Worm (Caenorhabditis elegans) whole organism, L4 larva: Measurements from ENCODE around the gene nlp-80.
A peak's percentile ranks its signal among the peaks of the same experiment; 100 is the strongest.

Experiments
- D1046.2 ChIP-seq: fragments of 200-800 bp; sonication (Bioruptor generic); IDR thresholded peaks from 2 replicates; pipeline ENCODE4 v1.3.6; 2022; ENCODE audit warnings: missing genetic modification characterization, missing compliant biosample characterization
- F26F4.8 ChIP-seq: fragments of 200-800 bp; sonication (Bioruptor generic); conservative IDR thresholded peaks from 2 replicates; pipeline ENCODE4 v1.3.6; 2022; ENCODE audit warnings: missing genetic modification characterization, missing compliant biosample characterization
- F37D6.2 ChIP-seq: sonication (generic microtip); optimal IDR thresholded peaks from 2 replicates; lab custom pipeline; 2016; ENCODE audit warnings: mild to moderate bottlenecking, missing genetic modification characterization, missing compliant biosample characterization
- F44E2.7 ChIP-seq: fragments of 200-800 bp; sonication (Bioruptor generic); IDR thresholded peaks from 2 replicates; pipeline ENCODE4 v2.1.2; 2022; ENCODE audit warnings: missing genetic modification characterization, missing compliant biosample characterization
- F49E8.2 ChIP-seq: sonication (generic microtip); optimal IDR thresholded peaks from 2 replicates; lab custom pipeline; 2016; ENCODE audit warnings: missing compliant biosample characterization, mild to moderate bottlenecking, missing genetic modification characterization, borderline replicate concordance
- T20F7.1 ChIP-seq: fragments of 200-800 bp; sonication (Bioruptor generic); optimal IDR thresholded peaks from 2 replicates; lab custom pipeline; 2018; ENCODE audit warnings: mild to moderate bottlenecking, missing genetic modification characterization, missing compliant biosample characterization
- ZK337.2 ChIP-seq: fragments of 200-800 bp; sonication (Bioruptor generic); IDR thresholded peaks from 2 replicates; pipeline ENCODE4 v1.3.6; 2022; ENCODE audit warnings: missing genetic modification reagents, missing genetic modification characterization, missing compliant biosample characterization
- aly-2 ChIP-seq: sonication (generic microtip); optimal IDR thresholded peaks from 2 replicates; lab custom pipeline; 2018; ENCODE audit warnings: missing biosample characterization, missing genetic modification characterization
- ceh-28 ChIP-seq: fragments of 150-350 bp; optimal IDR thresholded peaks from 2 replicates; lab custom pipeline; 2014; ENCODE audit warnings: missing biosample characterization, missing genetic modification reagents, missing genetic modification characterization
- ceh-32 ChIP-seq: sonication (generic microtip); optimal IDR thresholded peaks from 2 replicates; lab custom pipeline; 2016; ENCODE audit warnings: mild to moderate bottlenecking, missing genetic modification characterization, missing compliant biosample characterization; ENCODE audit not compliant: poor library complexity
- ceh-82 ChIP-seq: sonication (generic microtip); optimal IDR thresholded peaks from 2 replicates; lab custom pipeline; 2017; ENCODE audit warnings: missing biosample characterization, missing genetic modification characterization
- ces-1 ChIP-seq: fragments of 150-350 bp; sonication (generic microtip); optimal IDR thresholded peaks from 4 replicates; lab custom pipeline; 2014; ENCODE audit warnings: missing biosample characterization, missing genetic modification reagents, missing genetic modification characterization
- cey-2 ChIP-seq: sonication (generic microtip); optimal IDR thresholded peaks from 3 replicates; lab custom pipeline; 2017; ENCODE audit warnings: missing genetic modification characterization, mild to moderate bottlenecking, missing compliant biosample characterization, antibody characterized with exemption, borderline replicate concordance; ENCODE audit not compliant: insufficient read depth
- daf-16 ChIP-seq, 3 experiments: sonication (generic microtip); optimal IDR thresholded peaks; 2 replicates each; lab custom pipeline; 2016 to 2017; ENCODE audit warnings: missing genetic modification characterization in 3 of 3, missing genetic modification reagents in 3 of 3, mild to moderate bottlenecking in 2 of 3, missing compliant biosample characterization in 2 of 3, missing biosample characterization in 1 of 3, moderate library complexity in 1 of 3
- dmd-6 ChIP-seq: fragments of 200-800 bp; sonication (Bioruptor generic); IDR thresholded peaks from 2 replicates; pipeline ENCODE4 v1.3.6; 2022; ENCODE audit warnings: missing genetic modification reagents, missing genetic modification characterization, missing compliant biosample characterization
- egl-27 ChIP-seq: sonication (generic microtip); optimal IDR thresholded peaks from 3 replicates; lab custom pipeline; 2017; ENCODE audit warnings: missing biosample characterization, missing genetic modification reagents, missing genetic modification characterization
- fkh-10 ChIP-seq: fragments of 150-350 bp; optimal IDR thresholded peaks from 2 replicates; lab custom pipeline; 2014; ENCODE audit warnings: missing biosample characterization, missing genetic modification reagents, missing genetic modification characterization
- hif-1 ChIP-seq, 2 experiments: sonication (generic microtip); optimal IDR thresholded peaks; 2 replicates each; lab custom pipeline; 2016 to 2017; ENCODE audit warnings: missing compliant biosample characterization in 2 of 2, missing genetic modification characterization in 2 of 2, missing genetic modification reagents in 2 of 2, missing genotype in 2 of 2, mild to moderate bottlenecking in 1 of 2
- hlh-11 ChIP-seq: fragments of 200-800 bp; sonication (Bioruptor generic); optimal IDR thresholded peaks from 2 replicates; lab custom pipeline; 2018; ENCODE audit warnings: mild to moderate bottlenecking, missing genetic modification characterization, missing compliant biosample characterization
- hmg-1.1 ChIP-seq: fragments of 200-800 bp; sonication (Bioruptor generic); IDR thresholded peaks from 2 replicates; pipeline ENCODE4 v1.3.6; 2022; ENCODE audit warnings: missing genetic modification reagents, missing genetic modification characterization, missing compliant biosample characterization
- lin-15B ChIP-seq: fragments of 150-350 bp; sonication (generic microtip); optimal IDR thresholded peaks from 3 replicates; lab custom pipeline; 2014; ENCODE audit warnings: missing biosample characterization, missing genetic modification characterization
- lin-29 ChIP-seq: fragments of 200-800 bp; sonication (Bioruptor generic); IDR thresholded peaks from 2 replicates; pipeline ENCODE4 v1.3.6; 2022; ENCODE audit warnings: missing genetic modification reagents, missing genetic modification characterization, missing compliant biosample characterization
- lsy-2 ChIP-seq, 2 experiments: fragments of 150-350 bp in 1 of 2; sonication (generic microtip) in 1 of 2; optimal IDR thresholded peaks; 2 replicates each; lab custom pipeline; 2014 to 2017; ENCODE audit warnings: missing biosample characterization in 2 of 2, missing genetic modification characterization in 2 of 2
- madf-5 ChIP-seq, 2 experiments: fragments of 200-800 bp; sonication (Bioruptor generic); IDR thresholded peaks; 2 replicates each; pipeline ENCODE4 v1.3.6; 2022; ENCODE audit warnings: missing compliant biosample characterization in 2 of 2, missing genetic modification characterization in 2 of 2
- mep-1 ChIP-seq: fragments of 150-350 bp; sonication (generic microtip); optimal IDR thresholded peaks from 3 replicates; lab custom pipeline; 2014; ENCODE audit warnings: missing biosample characterization, missing genetic modification characterization
- mes-2 ChIP-seq: sonication (generic microtip); optimal IDR thresholded peaks from 2 replicates; lab custom pipeline; 2016; ENCODE audit warnings: missing genotype, mild to moderate bottlenecking, missing genetic modification characterization, missing compliant biosample characterization; ENCODE audit not compliant: poor library complexity, severe bottlenecking
- mxl-2 ChIP-seq: fragments of 200-800 bp; sonication (Bioruptor generic); conservative IDR thresholded peaks from 2 replicates; pipeline ENCODE4 v1.3.6; 2022; ENCODE audit warnings: missing genetic modification reagents, missing genetic modification characterization, missing compliant biosample characterization
- nhr-102 ChIP-seq: sonication (generic microtip); optimal IDR thresholded peaks from 2 replicates; lab custom pipeline; 2016; ENCODE audit warnings: mild to moderate bottlenecking, missing genetic modification characterization, moderate library complexity, missing compliant biosample characterization
- nhr-111 ChIP-seq: fragments of 200-800 bp; sonication (Bioruptor generic); optimal IDR thresholded peaks from 2 replicates; lab custom pipeline; 2018; ENCODE audit warnings: mild to moderate bottlenecking, missing genetic modification characterization, missing compliant biosample characterization
- nhr-42 ChIP-seq: fragments of 200-800 bp; sonication (Bioruptor generic); IDR thresholded peaks from 2 replicates; pipeline ENCODE4 v1.3.6; 2022; ENCODE audit warnings: missing genetic modification characterization, missing compliant biosample characterization
- nhr-76 ChIP-seq: fragments of 150-350 bp; optimal IDR thresholded peaks from 2 replicates; lab custom pipeline; 2014; ENCODE audit warnings: missing biosample characterization, missing genetic modification characterization
- pha-4 ChIP-seq, 2 experiments: fragments of 150-350 bp in 1 of 2; fragments of 200-800 bp in 1 of 2; sonication (Bioruptor generic) in 1 of 2; IDR thresholded peaks in 1 of 2; optimal IDR thresholded peaks in 1 of 2; 2 replicates each; pipeline versions ENCODE4 v1.3.6 to Lab custom; 2014 to 2022; ENCODE audit warnings: missing genetic modification characterization in 2 of 2, missing genetic modification reagents in 2 of 2, missing biosample characterization in 1 of 2, missing compliant biosample characterization in 1 of 2
- rbr-2 ChIP-seq: sonication (generic microtip); optimal IDR thresholded peaks from 2 replicates; lab custom pipeline; 2016; ENCODE audit warnings: missing genotype, missing genetic modification characterization, missing compliant biosample characterization
- saeg-2 ChIP-seq: fragments of 200-800 bp; sonication (Bioruptor generic); IDR thresholded peaks from 2 replicates; pipeline ENCODE4 v1.3.6; 2022; ENCODE audit warnings: missing genetic modification reagents, missing genetic modification characterization, missing compliant biosample characterization
- sdz-12 ChIP-seq: fragments of 200-800 bp; sonication (Bioruptor generic); optimal IDR thresholded peaks from 2 replicates; lab custom pipeline; 2018; ENCODE audit warnings: mild to moderate bottlenecking, missing genetic modification characterization, missing compliant biosample characterization
- skn-1 ChIP-seq: fragments of 150-350 bp; optimal IDR thresholded peaks from 2 replicates; lab custom pipeline; 2014; ENCODE audit warnings: missing biosample characterization, missing genetic modification characterization
- spr-1 ChIP-seq: sonication (generic microtip); optimal IDR thresholded peaks from 2 replicates; lab custom pipeline; 2016; ENCODE audit warnings: mild to moderate bottlenecking, missing genetic modification characterization, missing compliant biosample characterization
- tag-97 ChIP-seq: fragments of 200-800 bp; sonication (Bioruptor generic); IDR thresholded peaks from 2 replicates; pipeline ENCODE4 v1.3.6; 2022; ENCODE audit warnings: missing genetic modification characterization, missing compliant biosample characterization
- unc-130 ChIP-seq: sonication (generic microtip); optimal IDR thresholded peaks from 2 replicates; lab custom pipeline; 2016; ENCODE audit warnings: missing genetic modification reagents, missing genetic modification characterization, missing compliant biosample characterization
- unc-39 ChIP-seq: sonication (generic microtip); optimal IDR thresholded peaks from 2 replicates; lab custom pipeline; 2017; ENCODE audit warnings: missing biosample characterization, missing genetic modification characterization
- vab-7 ChIP-seq: fragments of 200-800 bp; sonication (Bioruptor generic); IDR thresholded peaks from 2 replicates; pipeline ENCODE4 v1.3.6; 2022; ENCODE audit warnings: missing genetic modification reagents, missing genetic modification characterization, missing compliant biosample characterization
- zip-2 ChIP-seq: fragments of 150-350 bp; optimal IDR thresholded peaks from 2 replicates; lab custom pipeline; 2014; ENCODE audit warnings: missing biosample characterization, missing genetic modification characterization

The nlp-80 gene

ce11 chrV:11080345-11081102 lies 15.1 kb upstream of the nlp-80 start, which contains the start of gene act-1 (continued):
- TF ChIP-seq lin-15B (no peak), hlh-11 (tag; lab: Kevin White, UChicago) (peak; percentile 34), dmd-6 (0 out of 2 replicates have a peak, but pooled peaks have one; percentile 41), ZK337.2 (no peak), F49E8.2 (no peak)

DNA sequence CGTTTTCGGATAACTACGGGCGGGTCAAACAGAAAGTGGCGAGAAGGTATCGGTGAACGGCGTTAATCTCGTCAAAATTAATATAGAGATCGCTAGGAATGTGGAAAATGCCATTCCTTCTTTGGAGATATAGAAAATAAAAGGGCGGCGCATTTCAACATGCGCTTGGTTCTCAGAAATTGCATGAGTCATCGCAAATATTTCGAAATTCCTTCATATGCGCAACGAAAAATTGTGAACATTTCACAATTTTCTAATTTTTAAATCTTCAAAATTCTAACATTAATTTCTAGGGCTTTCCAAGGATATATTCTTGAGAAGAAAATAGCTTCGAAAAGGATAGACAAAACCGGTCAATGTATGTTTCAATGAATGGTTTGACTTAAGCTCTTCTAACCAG lies 13.5 kb upstream of the nlp-80 start:
- TF ChIP-seq F26F4.8 (GFP tag; lab: Robert Waterston, UW), result no peak
- no peak for TF ChIP-seq mes-2 (tag; lab: Kevin White, UChicago)
- TF ChIP-seq daf-16 (GFP tag; optimal IDR thresholded peaks at IDR 0.05; lab: Kevin White, UChicago), result no peak
- TF ChIP-seq daf-16 (tag; optimal IDR thresholded peaks at IDR 0.05; lab: Kevin White, UChicago), result no peak
- TF ChIP-seq aly-2, result no peak

DNA sequence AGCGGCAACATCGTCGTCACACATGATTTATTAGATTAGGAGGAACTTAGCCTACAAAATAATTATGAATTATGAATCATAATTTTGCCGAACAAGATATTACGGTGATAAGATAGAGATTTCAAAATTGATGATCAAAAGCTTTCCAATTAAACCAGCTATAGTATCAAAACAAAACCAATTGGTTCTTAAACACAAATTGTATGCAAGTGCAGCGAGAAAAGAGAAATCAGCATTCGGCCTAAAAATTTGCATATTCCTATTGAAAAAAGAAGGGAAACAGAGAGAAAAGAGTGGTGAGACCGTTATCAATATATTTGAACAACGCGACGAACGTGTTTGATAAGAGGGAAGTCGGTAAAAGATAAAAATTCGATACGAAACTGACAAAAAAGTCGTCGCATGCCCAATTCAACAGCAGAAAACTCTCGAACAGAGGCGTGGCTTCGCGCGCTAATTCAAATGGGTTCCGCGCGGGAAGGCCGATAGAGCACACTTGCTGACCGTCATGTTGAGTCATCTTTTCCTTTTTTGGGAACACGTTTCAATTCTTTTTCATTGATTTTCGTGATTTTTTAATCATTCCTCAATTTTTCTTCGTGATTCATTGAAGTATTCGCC lies 12.8 kb upstream of the nlp-80 start, which contains the start of gene act-2:
act-2 (minus strand) TSS at position 51 of the 621 bp plus-strand sequence.
- TF ChIP-seq daf-16 (GFP tag; optimal IDR thresholded peaks at IDR 0.05; lab: Kevin White, UChicago) (no peak), daf-16 (tag; optimal IDR thresholded peaks at IDR 0.05; lab: Kevin White, UChicago) (no peak), vab-7 (peak; percentile 42; the same call in 1 of the 2 replicates), tag-97 (no peak), madf-5 (GFP tag; IDR thresholded peaks at IDR 0.05; lab: Robert Waterston, UW) (no peak), T20F7.1 (peak; percentile 47), mep-1 (tag; lab: Kevin White, UChicago) (peak; percentile 84), egl-27 (tag; lab: Kevin White, UChicago) (no peak), zip-2 (tag; lab: Kevin White, UChicago) (no peak), mxl-2 (GFP tag; lab: Robert Waterston, UW) (no peak), nhr-111 (no peak), F37D6.2 (tag; lab: Kevin White, UChicago) (no peak), ceh-28 (tag; lab: Kevin White, UChicago) (no peak), spr-1 (peak; percentile 37), skn-1 (tag; lab: Kevin White, UChicago) (no peak), dmd-6 (peak; percentile 57), fkh-10 (GFP tag; lab: Kevin White, UChicago) (peak; percentile 64), sdz-12 (GFP tag; lab: Kevin White, UChicago) (no peak), unc-130 (GFP tag; lab: Kevin White, UChicago) (peak; percentile 21), lsy-2 (tag; optimal IDR thresholded peaks at IDR 0.05; lab: Kevin White, UChicago) (peak in 1 of 2 experiments; percentile 84), lin-29 (GFP tag; lab: Robert Waterston, UW) (no peak), saeg-2 (GFP tag; lab: Robert Waterston, UW) (no peak), F44E2.7 (GFP tag; lab: Robert Waterston, UW) (no peak), D1046.2 (no peak), hif-1 (tag; optimal IDR thresholded peaks at IDR 0.05; lab: Kevin White, UChicago) (peak in 1 of 2 experiments; percentile 44), nhr-102 (tag; lab: Kevin White, UChicago) (no peak), unc-39 (tag; lab: Kevin White, UChicago) (no peak), hlh-11 (tag; lab: Kevin White, UChicago) (peak; percentile 86), nhr-42 (GFP tag; lab: Robert Waterston, UW) (no peak), pha-4 (GFP tag; IDR thresholded peaks at IDR 0.05; lab: Robert Waterston, UW) (0 out of 2 replicates have a peak, but pooled peaks have one; percentile 16), pha-4 (tag; optimal IDR thresholded peaks at IDR 0.05; lab: Kevin White, UChicago) (peak; percentile 73), rbr-2 (tag; lab: Kevin White, UChicago) (peak; percentile 72), ces-1 (no peak), ceh-82 (tag; lab: Kevin White, UChicago) (no peak), aly-2 (no peak), ceh-32 (tag; lab: Kevin White, UChicago) (no peak), cey-2 (tag; lab: Kevin White, UChicago) (no peak), nhr-76 (tag; lab: Kevin White, UChicago) (no peak), hmg-1.1 (GFP tag; lab: Robert Waterston, UW) (peak; percentile 57; the same call in 1 of the 2 replicates)
